Fruit fly (Drosophila melanogaster): ENCODE results near the gene RpL3.

Gene RpL3

DNA sequence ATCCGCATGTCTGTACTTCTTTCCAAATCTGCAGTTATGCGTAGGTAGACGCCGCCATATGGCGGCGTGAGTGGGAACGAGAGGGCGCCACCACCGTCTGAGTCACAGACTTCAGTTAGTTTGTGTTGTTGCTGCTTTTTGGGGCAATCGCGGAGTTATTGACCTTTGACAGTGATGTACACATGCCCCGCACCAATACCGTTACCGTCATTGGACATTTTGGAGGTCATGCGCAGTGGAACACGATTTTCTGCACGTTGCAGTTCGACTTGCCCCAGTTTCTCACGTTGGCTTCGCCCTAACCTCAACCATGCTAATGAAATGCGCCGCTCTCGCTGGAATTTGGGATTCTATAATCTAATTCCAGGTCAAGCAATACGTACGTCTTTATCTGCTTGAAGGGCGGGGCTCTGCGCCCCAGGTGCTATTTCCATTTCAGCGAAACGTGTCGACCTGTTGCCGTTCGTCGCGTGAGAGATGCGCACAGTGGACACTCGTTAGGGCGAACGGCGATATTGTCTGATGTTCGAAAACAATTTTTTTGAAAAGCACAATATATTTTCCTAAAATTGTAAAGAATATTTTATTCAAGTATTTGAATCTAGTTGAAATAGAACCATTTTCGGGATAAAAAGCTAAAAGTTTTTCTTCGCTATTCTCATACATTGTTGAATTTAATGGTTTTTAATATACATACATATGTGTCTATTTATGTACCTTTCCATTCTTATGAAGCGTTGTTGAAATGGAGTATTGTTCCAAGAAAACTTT lies 10.2 kb upstream of the RpL3 start (continued):
- TF ChIP-seq kni (GFP tag; optimal IDR thresholded peaks at IDR 0.05): peak; percentile 95
- TF ChIP-seq sug (tag; optimal IDR thresholded peaks at IDR 0.05): peak; percentile 88
- TF ChIP-seq stc (GFP tag; IDR thresholded peaks at IDR 0.05): peak; percentile 67
- TF ChIP-seq bigmax (GFP tag; optimal IDR thresholded peaks at IDR 0.05): peak; percentile 99
- peak; percentile 80 for TF ChIP-seq gem (tag; optimal IDR thresholded peaks at IDR 0.05)
- peak; percentile 56 for TF ChIP-seq CG5180 (GFP tag; optimal IDR thresholded peaks at IDR 0.05)
- TF ChIP-seq unc-4 (GFP tag; IDR thresholded peaks at IDR 0.05; ENCODE audit: partially characterized antibody): no peak
- no peak for TF ChIP-seq z (GFP tag; IDR thresholded peaks at IDR 0.05)
- TF ChIP-seq YL-1 (GFP tag; optimal IDR thresholded peaks at IDR 0.05): peak; percentile 57
- TF ChIP-seq CG2202 (tag; optimal IDR thresholded peaks at IDR 0.05): no peak
- peak; percentile 44; the same call in 1 of the 2 replicates for TF ChIP-seq cas (GFP tag; IDR thresholded peaks at IDR 0.05)
- TF ChIP-seq exex (tag; optimal IDR thresholded peaks at IDR 0.05): peak; percentile 49
- TF ChIP-seq Dip3 (GFP tag; optimal IDR thresholded peaks at IDR 0.05): peak; percentile 65
- 0 out of 2 replicates have a peak, but pooled peaks have one; percentile 15 for TF ChIP-seq E2f2 (GFP tag; IDR thresholded peaks at IDR 0.05)
- peak; percentile 17; the same call in 1 of the 3 replicates for TF ChIP-seq croc (GFP tag; conservative IDR thresholded peaks at IDR 0.05)
- TF ChIP-seq CG11093 (GFP tag; IDR thresholded peaks at IDR 0.05): peak; percentile 57; the same call in 1 of the 3 replicates
- TF ChIP-seq tx (GFP tag; optimal IDR thresholded peaks at IDR 0.05): peak; percentile 65
- peak; percentile 77 for TF ChIP-seq Hr3 (GFP tag; optimal IDR thresholded peaks at IDR 0.05)
- peak; percentile 51 for TF ChIP-seq dmrt11E (tag; optimal IDR thresholded peaks at IDR 0.05)
- peak; percentile 33 for TF ChIP-seq CG10274 (GFP tag; optimal IDR thresholded peaks at IDR 0.05)
- TF ChIP-seq Doc2 (GFP tag; IDR thresholded peaks at IDR 0.05): no peak
- peak; percentile 65 for TF ChIP-seq Antp (GFP tag; optimal IDR thresholded peaks at IDR 0.05)
- TF ChIP-seq Atf-2 (GFP tag; optimal IDR thresholded peaks at IDR 0.05): peak; percentile 48
- peak; percentile 47 for TF ChIP-seq her (GFP tag; optimal IDR thresholded peaks at IDR 0.05)
- TF ChIP-seq CG9876 (GFP tag; optimal IDR thresholded peaks at IDR 0.05): peak; percentile 48
- TF ChIP-seq HmgZ (tag; optimal IDR thresholded peaks at IDR 0.05): peak; percentile 63
- peak; percentile 53 for TF ChIP-seq Side (GFP tag; optimal IDR thresholded peaks at IDR 0.05)
- peak; percentile 82 for TF ChIP-seq zfh1 (GFP tag; IDR thresholded peaks at IDR 0.05)
- no peak for TF ChIP-seq jigr1 (GFP tag; IDR thresholded peaks at IDR 0.05)
- peak; percentile 63 for TF ChIP-seq bowl (GFP tag; IDR thresholded peaks at IDR 0.05)
- TF ChIP-seq Lpt (GFP tag; optimal IDR thresholded peaks at IDR 0.05): no peak
- peak; percentile 2 for TF ChIP-seq CG3995 (GFP tag; optimal IDR thresholded peaks at IDR 0.05)
- TF ChIP-seq Tbp (GFP tag; optimal IDR thresholded peaks at IDR 0.05): no peak
- peak; percentile 83 for TF ChIP-seq CG14441 (GFP tag; IDR thresholded peaks at IDR 0.05)
- peak; percentile 64 for TF ChIP-seq CG33213 (GFP tag; optimal IDR thresholded peaks at IDR 0.05)
- TF ChIP-seq CG12071 (GFP tag; optimal IDR thresholded peaks at IDR 0.05): peak; percentile 58
- TF ChIP-seq slbo (GFP tag; IDR thresholded peaks at IDR 0.05): peak; percentile 90
- peak; percentile 20 for TF ChIP-seq emc (GFP tag; optimal IDR thresholded peaks at IDR 0.05)
- TF ChIP-seq CG10267 (tag; optimal IDR thresholded peaks at IDR 0.05): peak; percentile 53
- peak; percentile 66 for TF ChIP-seq CG17361 (GFP tag; IDR thresholded peaks at IDR 0.05)
- peak; percentile 68 for TF ChIP-seq ranshi (GFP tag; IDR thresholded peaks at IDR 0.05)
- TF ChIP-seq Aef1 (GFP tag; IDR thresholded peaks at IDR 0.05): peak; percentile 66; the same call in 2 of the 3 replicates
- peak; percentile 78 for TF ChIP-seq Dbx (GFP tag; IDR thresholded peaks at IDR 0.05)
- TF ChIP-seq Adf1 (GFP tag; IDR thresholded peaks at IDR 0.05): peak; percentile 33; the same call in 1 of the 2 replicates
- peak; percentile 74 for TF ChIP-seq Hsf (GFP tag; optimal IDR thresholded peaks at IDR 0.05)
- TF ChIP-seq Mad (GFP tag; optimal IDR thresholded peaks at IDR 0.05): peak; percentile 65
- TF ChIP-seq Dp (GFP tag; optimal IDR thresholded peaks at IDR 0.05): no peak
- TF ChIP-seq D19A (tag; optimal IDR thresholded peaks at IDR 0.05): peak; percentile 55
- peak; percentile 18 for TF ChIP-seq da (GFP tag; optimal IDR thresholded peaks at IDR 0.05)
- no peak for TF ChIP-seq tna (GFP tag; IDR thresholded peaks at IDR 0.05; ENCODE audit: partially characterized antibody)
